Fruit fly (Drosophila melanogaster): ENCODE results near the gene CG34129.

Gene CG34129

DNA sequence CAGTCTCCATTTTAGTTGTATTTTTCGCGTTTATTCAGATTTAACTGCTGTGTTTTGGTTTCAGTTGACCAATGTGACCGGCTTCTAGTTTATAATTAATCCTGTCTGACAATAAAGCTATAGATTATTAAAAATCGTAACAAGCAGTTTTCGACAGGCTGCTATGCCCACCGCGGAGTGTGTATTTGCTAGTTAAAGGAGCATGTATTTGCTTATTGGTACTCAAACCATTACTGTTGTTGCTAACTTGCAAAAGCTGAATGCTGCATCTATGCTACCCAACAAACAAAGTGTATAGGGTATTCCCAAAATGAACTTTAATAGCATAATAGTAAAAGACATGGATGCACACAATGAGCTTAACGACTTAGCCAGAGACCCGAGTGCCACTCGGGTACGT, 2.3 kb downstream of the CG34129 start, which contains the start of gene CG6073 (continued):
- TF ChIP-seq pfk (GFP tag; optimal IDR thresholded peaks at IDR 0.05) (no peak), CG7786 (GFP tag; optimal IDR thresholded peaks at IDR 0.05) (peak; percentile 64), CG31365 (tag; optimal IDR thresholded peaks at IDR 0.05) (no peak), CG3065 (GFP tag; optimal IDR thresholded peaks at IDR 0.05) (no peak), CG5180 (GFP tag; optimal IDR thresholded peaks at IDR 0.05) (no peak), wdn (GFP tag; IDR thresholded peaks at IDR 0.05) (no peak), oc (tag; optimal IDR thresholded peaks at IDR 0.05) (peak; percentile 10), Xbp1 (GFP tag; optimal IDR thresholded peaks at IDR 0.05) (peak; percentile 30), Sox102F (GFP tag; optimal IDR thresholded peaks at IDR 0.05) (peak; percentile 27), peb (GFP tag; IDR thresholded peaks at IDR 0.05) (0 out of 2 replicates have a peak, but pooled peaks have one; percentile 8), pum (GFP tag; optimal IDR thresholded peaks at IDR 0.05) (peak; percentile 36), Jarid2 (GFP tag; optimal IDR thresholded peaks at IDR 0.05) (no peak), ash1 (GFP tag; optimal IDR thresholded peaks at IDR 0.05) (no peak), vfl (GFP tag; optimal IDR thresholded peaks at IDR 0.05) (peak; percentile 41), her (GFP tag; optimal IDR thresholded peaks at IDR 0.05) (peak; percentile 29), CG10959 (GFP tag; IDR thresholded peaks at IDR 0.05) (no peak), CrebB (tag; optimal IDR thresholded peaks at IDR 0.05) (no peak), MTF-1 (GFP tag; optimal IDR thresholded peaks at IDR 0.05; ENCODE audit: borderline replicate concordance) (no peak), Atf-2 (GFP tag; optimal IDR thresholded peaks at IDR 0.05) (no peak), CG4328 (GFP tag; optimal IDR thresholded peaks at IDR 0.05) (no peak), CG10321 (GFP tag; IDR thresholded peaks at IDR 0.05) (no peak), CG7271 (tag; optimal IDR thresholded peaks at IDR 0.05) (no peak), Scr (GFP tag; IDR thresholded peaks at IDR 0.05; ENCODE audit: partially characterized antibody) (peak; percentile 20), CG9609 (GFP tag; optimal IDR thresholded peaks at IDR 0.05) (peak; percentile 77), ase (GFP tag; IDR thresholded peaks at IDR 0.05) (peak; percentile 50; the same call in 2 of the 3 replicates), tx (GFP tag; optimal IDR thresholded peaks at IDR 0.05) (peak; percentile 49), CG16813 (GFP tag; IDR thresholded peaks at IDR 0.05; ENCODE audit: partially characterized antibody) (peak; percentile 43; the same call in 2 of the 3 replicates), CG16779 (GFP tag; IDR thresholded peaks at IDR 0.05) (no peak), CG12071 (GFP tag; optimal IDR thresholded peaks at IDR 0.05) (peak; percentile 45), ftz-f1 (GFP tag; optimal IDR thresholded peaks at IDR 0.05) (no peak), CG9215 (GFP tag; IDR thresholded peaks at IDR 0.05) (peak; percentile 50), nom (GFP tag; optimal IDR thresholded peaks at IDR 0.05) (no peak), CG13775 (GFP tag; optimal IDR thresholded peaks at IDR 0.05) (peak; percentile 32), CG8765 (GFP tag; IDR thresholded peaks at IDR 0.05) (no peak), Atf6 (GFP tag; IDR thresholded peaks at IDR 0.05) (no peak), hth (optimal IDR thresholded peaks at IDR 0.05) (no peak), CG31441 (GFP tag; IDR thresholded peaks at IDR 0.05) (0 out of 2 replicates have a peak, but pooled peaks have one; percentile 37), chif (GFP tag; optimal IDR thresholded peaks at IDR 0.05) (peak in 1 of 2 experiments; percentile 70), grau (tag; optimal IDR thresholded peaks at IDR 0.05) (peak; percentile 29), pita (GFP tag; optimal IDR thresholded peaks at IDR 0.05) (peak; percentile 91), NC2β (GFP tag; optimal IDR thresholded peaks at IDR 0.05) (peak; percentile 58), CG11695 (GFP tag; IDR thresholded peaks at IDR 0.05) (no peak), CG11560 (tag; IDR thresholded peaks at IDR 0.05) (peak; percentile 69; the same call in 2 of the 3 replicates), dm (GFP tag; optimal IDR thresholded peaks at IDR 0.05) (peak; percentile 94), z (GFP tag; IDR thresholded peaks at IDR 0.05) (no peak), Mes4 (GFP tag; optimal IDR thresholded peaks at IDR 0.05) (peak; percentile 15), Lhr (GFP tag; optimal IDR thresholded peaks at IDR 0.05) (peak; percentile 98), C15 (GFP tag; IDR thresholded peaks at IDR 0.05) (no peak), Eip74EF (GFP tag; optimal IDR thresholded peaks at IDR 0.05) (no peak), CG6813 (GFP tag; optimal IDR thresholded peaks at IDR 0.05) (no peak), vvl (GFP tag; IDR thresholded peaks at IDR 0.05) (no peak), yki (optimal IDR thresholded peaks at IDR 0.05) (peak; percentile 12)

Measured in whole organism, embryonic.